Worm (Caenorhabditis elegans): ENCODE data around the gene bigr-1.

bigr-1 gene

DNA sequence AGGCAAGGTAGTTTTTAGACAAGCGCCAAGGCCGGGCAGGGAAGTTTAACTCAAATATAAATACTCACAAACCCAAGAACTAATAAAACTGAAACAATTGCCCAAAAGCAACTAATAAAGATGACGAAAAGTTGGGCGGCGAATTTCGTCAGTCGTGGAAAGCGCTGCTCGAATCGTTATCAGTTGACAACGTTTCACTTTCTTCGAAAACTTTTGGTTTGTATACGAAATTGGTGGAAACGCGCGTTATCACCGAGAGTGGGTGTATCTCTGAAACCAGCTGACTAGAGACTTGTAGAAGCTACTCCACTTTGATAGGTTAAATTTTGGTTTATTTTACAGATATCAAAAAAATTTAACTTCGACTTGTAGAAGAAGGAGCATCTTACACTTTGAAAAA is 28.4 kb upstream of the bigr-1 start:
- TF ChIP-seq pha-4 (tag; optimal IDR thresholded peaks at IDR 0.05) (no peak), ahr-1 (tag; optimal IDR thresholded peaks at IDR 0.05) (no peak), ceh-18 (tag; optimal IDR thresholded peaks at IDR 0.05) (no peak), unc-3 (GFP tag; conservative IDR thresholded peaks at IDR 0.05) (no peak), unc-3 (tag; optimal IDR thresholded peaks at IDR 0.05) (no peak), sox-4 (tag; optimal IDR thresholded peaks at IDR 0.05) (no peak)

DNA sequence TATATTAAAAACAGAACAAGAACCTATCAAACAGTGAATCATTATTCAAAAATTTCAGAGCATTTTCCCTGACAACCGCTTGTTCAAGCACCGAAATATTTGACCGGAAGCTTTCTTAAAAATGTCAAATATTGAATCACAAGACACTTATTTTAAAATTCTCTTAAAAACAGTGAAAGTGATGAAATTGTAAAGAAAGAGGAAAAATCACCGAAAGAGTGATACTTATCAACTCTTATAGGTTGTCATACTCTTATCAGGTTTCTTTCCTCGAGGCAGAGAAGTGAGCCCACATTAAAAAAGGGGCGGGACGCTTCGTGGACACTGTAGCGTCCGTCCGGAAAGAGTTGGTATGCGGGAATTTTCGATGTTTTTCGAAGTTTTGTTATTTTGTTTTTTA is 27.7 kb upstream of the bigr-1 start:
- TF ChIP-seq pha-4 (tag; optimal IDR thresholded peaks at IDR 0.05) (no peak), elt-2 (tag; optimal IDR thresholded peaks at IDR 0.05) (peak; percentile 48)

ce11 chrII:11154957-11155356 is 26.5 kb upstream of the bigr-1 start:
- TF ChIP-seq fkh-10 (GFP tag; optimal IDR thresholded peaks at IDR 0.05) (no peak), ama-1 (optimal IDR thresholded peaks at IDR 0.05) (no peak), hlh-15 (tag; optimal IDR thresholded peaks at IDR 0.05) (no peak), ceh-34 (tag; optimal IDR thresholded peaks at IDR 0.05) (no peak), lin-11 (tag; optimal IDR thresholded peaks at IDR 0.05) (no peak), dmd-4 (tag; optimal IDR thresholded peaks at IDR 0.05; ENCODE audit: borderline replicate concordance) (no peak), eyg-1 (tag; optimal IDR thresholded peaks at IDR 0.05) (no peak), ets-4 (tag; optimal IDR thresholded peaks at IDR 0.05) (no peak)

DNA sequence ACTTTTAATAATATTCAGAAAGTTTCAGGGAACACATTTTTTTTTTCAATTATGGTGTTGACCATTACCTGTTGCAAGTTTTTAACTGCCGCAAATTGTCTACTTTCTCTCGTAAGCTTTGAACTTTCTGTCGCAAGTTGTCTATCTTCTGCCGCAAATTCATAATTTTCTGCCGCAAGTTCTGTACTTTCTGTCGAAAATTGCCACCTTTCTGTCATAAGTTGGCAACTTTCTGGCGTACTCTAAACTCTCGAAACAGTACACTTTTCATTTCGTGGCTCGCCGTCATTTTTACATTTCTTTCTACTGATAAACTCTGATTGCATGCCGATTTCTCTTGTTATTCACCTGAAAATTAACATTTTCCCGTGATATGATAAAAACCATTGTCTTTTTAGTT is 26.1 kb upstream of the bigr-1 start:
- TF ChIP-seq C38D4.7 (GFP tag; optimal IDR thresholded peaks at IDR 0.05), result no peak
- no peak for TF ChIP-seq pha-4 (tag; optimal IDR thresholded peaks at IDR 0.05)

DNA sequence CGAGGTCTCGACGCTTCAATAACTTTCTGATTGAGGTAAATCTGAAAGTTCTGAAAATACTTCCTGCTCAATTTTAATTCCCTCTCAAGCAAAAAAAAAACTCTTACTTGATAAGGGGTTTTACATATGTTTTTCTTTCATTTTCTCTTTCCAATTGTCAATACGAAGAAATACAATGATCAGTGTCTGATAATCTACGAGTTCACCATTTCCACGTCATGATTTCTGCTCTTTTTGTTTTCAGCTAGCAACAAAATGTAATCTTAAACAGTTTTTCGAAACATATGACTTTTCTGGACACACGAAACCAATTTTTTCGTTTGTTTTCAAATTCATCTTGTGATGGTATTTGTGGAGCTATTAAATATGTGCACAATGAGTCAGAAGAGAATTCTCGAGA is 25.3 kb upstream of the bigr-1 start:
- no peak for TF ChIP-seq ceh-31 (tag; optimal IDR thresholded peaks at IDR 0.05)
- no peak for TF ChIP-seq sdc-2 (tag; optimal IDR thresholded peaks at IDR 0.05)
- TF ChIP-seq madf-2 (tag; optimal IDR thresholded peaks at IDR 0.05), result no peak
- TF ChIP-seq pha-2 (tag; optimal IDR thresholded peaks at IDR 0.05), result no peak
- TF ChIP-seq eyg-1 (tag; optimal IDR thresholded peaks at IDR 0.05), result no peak
- no peak for TF ChIP-seq ztf-16 (tag; optimal IDR thresholded peaks at IDR 0.05)
- no peak for TF ChIP-seq ceh-24 (tag; optimal IDR thresholded peaks at IDR 0.05)
- TF ChIP-seq odd-2 (tag; optimal IDR thresholded peaks at IDR 0.05), result no peak
- TF ChIP-seq K09A11.1 (tag; optimal IDR thresholded peaks at IDR 0.05; ENCODE audit: insufficient read depth), result no peak
- TF ChIP-seq ttx-3 (tag; optimal IDR thresholded peaks at IDR 0.05), result no peak
- no peak for TF ChIP-seq ceh-30 (tag; optimal IDR thresholded peaks at IDR 0.05)
- TF ChIP-seq Y22D7AL.16 (tag; optimal IDR thresholded peaks at IDR 0.05), result no peak
- no peak for TF ChIP-seq nfya-1 (tag; optimal IDR thresholded peaks at IDR 0.05)
- TF ChIP-seq pat-9 (tag; optimal IDR thresholded peaks at IDR 0.05), result no peak
- TF ChIP-seq ceh-34 (tag; optimal IDR thresholded peaks at IDR 0.05), result no peak
- TF ChIP-seq lim-6 (tag; optimal IDR thresholded peaks at IDR 0.05), result no peak
- no peak for TF ChIP-seq sox-4 (tag; optimal IDR thresholded peaks at IDR 0.05)
- TF ChIP-seq npax-4 (tag; optimal IDR thresholded peaks at IDR 0.05), result no peak

ce11 chrII:11157660-11158059 is 23.8 kb upstream of the bigr-1 start:
- TF ChIP-seq K09A11.1 (tag; optimal IDR thresholded peaks at IDR 0.05; ENCODE audit: insufficient read depth) (no peak), unc-3 (GFP tag; conservative IDR thresholded peaks at IDR 0.05) (peak; percentile 52; the same call in 1 of the 2 replicates), unc-3 (tag; optimal IDR thresholded peaks at IDR 0.05) (no peak), pat-9 (tag; optimal IDR thresholded peaks at IDR 0.05) (peak; percentile 20), ceh-34 (tag; optimal IDR thresholded peaks at IDR 0.05) (peak; percentile 8), ets-4 (tag; optimal IDR thresholded peaks at IDR 0.05) (no peak), ceh-18 (tag; optimal IDR thresholded peaks at IDR 0.05) (peak; percentile 48), C38D4.7 (GFP tag; optimal IDR thresholded peaks at IDR 0.05) (peak; percentile 32), elt-4 (tag; optimal IDR thresholded peaks at IDR 0.05) (no peak), ceh-6 (GFP tag; optimal IDR thresholded peaks at IDR 0.05) (peak; percentile 11), fkh-10 (GFP tag; optimal IDR thresholded peaks at IDR 0.05) (no peak), hlh-13 (GFP tag; optimal IDR thresholded peaks at IDR 0.05) (peak; percentile 31), ceh-19 (GFP tag; optimal IDR thresholded peaks at IDR 0.05) (no peak), ceh-31 (tag; optimal IDR thresholded peaks at IDR 0.05) (peak; percentile 32), npax-4 (tag; optimal IDR thresholded peaks at IDR 0.05) (no peak), dve-1 (tag; optimal IDR thresholded peaks at IDR 0.05) (peak; percentile 51), nhr-232 (tag; optimal IDR thresholded peaks at IDR 0.05) (peak; percentile 27), ceh-2 (tag; optimal IDR thresholded peaks at IDR 0.05) (peak; percentile 38), F13H6.1 (tag; optimal IDR thresholded peaks at IDR 0.05) (no peak), lin-11 (tag; optimal IDR thresholded peaks at IDR 0.05) (no peak), madf-2 (tag; optimal IDR thresholded peaks at IDR 0.05) (peak; percentile 25), sox-2 (GFP tag; IDR thresholded peaks at IDR 0.05) (no peak), ttx-3 (tag; optimal IDR thresholded peaks at IDR 0.05) (peak; percentile 27), tbx-2 (tag; optimal IDR thresholded peaks at IDR 0.05) (peak; percentile 14), hlh-15 (tag; optimal IDR thresholded peaks at IDR 0.05) (no peak), ceh-45 (GFP tag; IDR thresholded peaks at IDR 0.05) (0 out of 2 replicates have a peak, but pooled peaks have one; percentile 35)
